Worm (Caenorhabditis elegans): ENCODE measurements around the gene dpy-6.

DNA sequence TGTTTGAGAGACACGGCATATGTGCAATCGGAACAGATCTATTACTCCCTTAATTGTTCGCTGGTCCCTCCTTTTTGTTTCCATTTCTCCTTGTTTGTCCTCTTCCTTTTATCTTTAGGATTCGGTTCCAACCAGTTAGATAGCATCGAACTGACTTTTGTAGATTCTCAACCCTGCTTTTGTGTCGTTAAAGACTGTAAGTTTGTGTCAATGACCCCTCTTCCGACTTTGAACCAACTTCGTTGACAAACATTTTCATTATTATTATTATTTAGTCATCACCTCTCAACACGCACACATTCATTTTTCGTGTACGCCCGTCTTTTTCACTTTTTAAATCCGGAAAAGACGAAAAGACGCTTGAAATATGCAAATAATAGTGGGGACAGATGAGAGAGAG is 9.3 kb downstream of the dpy-6 start, which contains the start of gene F16F9.1:
- TF ChIP-seq tra-4 (tag; optimal IDR thresholded peaks at IDR 0.05) (no peak), F13C5.2 (tag; optimal IDR thresholded peaks at IDR 0.05) (no peak), flt-1 (GFP tag; IDR thresholded peaks at IDR 0.05) (no peak), ama-1 (optimal IDR thresholded peaks at IDR 0.05) (no peak), hmg-4 (GFP tag; optimal IDR thresholded peaks at IDR 0.05) (no peak), aly-1 (tag; optimal IDR thresholded peaks at IDR 0.05) (no peak), ceh-13 (GFP tag; optimal IDR thresholded peaks at IDR 0.05) (no peak), tbx-37 (GFP tag; conservative IDR thresholded peaks at IDR 0.05) (no peak), hnd-1 (tag; optimal IDR thresholded peaks at IDR 0.05) (no peak)

Data from whole organism, early embryonic.